Worm (Caenorhabditis elegans) whole organism, L4 larva: ENCODE measurements around the gene Y24F12A.1.

Experiments used
- F49E8.2 ChIP-seq: sonication (generic microtip); optimal IDR thresholded peaks from 2 replicates; lab custom pipeline; 2016; ENCODE audit warnings: missing compliant biosample characterization, mild to moderate bottlenecking, missing genetic modification characterization, borderline replicate concordance
- Y48G9A.11 ChIP-seq: fragments of 200-800 bp; sonication (Bioruptor generic); IDR thresholded peaks from 2 replicates; pipeline ENCODE4 v1.3.6; 2022; ENCODE audit warnings: missing genetic modification reagents, missing genetic modification characterization, missing compliant biosample characterization
- ZK337.2 ChIP-seq: fragments of 200-800 bp; sonication (Bioruptor generic); IDR thresholded peaks from 2 replicates; pipeline ENCODE4 v1.3.6; 2022; ENCODE audit warnings: missing genetic modification reagents, missing genetic modification characterization, missing compliant biosample characterization
- ZK546.5 ChIP-seq, 2 experiments: sonication (generic microtip); optimal IDR thresholded peaks; 2 replicates each; lab custom pipeline; 2017; ENCODE audit warnings: missing biosample characterization in 2 of 2, missing genetic modification characterization in 2 of 2
- aha-1 ChIP-seq: fragments of 150-350 bp; peaks from one replicate; lab custom pipeline; 2014; ENCODE audit warnings: missing biosample characterization, missing genetic modification characterization
- aly-2 ChIP-seq: sonication (generic microtip); optimal IDR thresholded peaks from 2 replicates; lab custom pipeline; 2018; ENCODE audit warnings: missing biosample characterization, missing genetic modification characterization
- ama-1 ChIP-seq: fragments of 150-350 bp; optimal IDR thresholded peaks from 2 replicates; lab custom pipeline; 2014; ENCODE audit warnings: inconsistent platforms, mixed read lengths
- ceh-20 ChIP-seq: fragments of 200-800 bp; sonication (Bioruptor generic); IDR thresholded peaks from 2 replicates; pipeline ENCODE4 v1.3.6; 2022; ENCODE audit warnings: missing genetic modification reagents, missing genetic modification characterization, missing compliant biosample characterization
- ceh-28 ChIP-seq: fragments of 150-350 bp; optimal IDR thresholded peaks from 2 replicates; lab custom pipeline; 2014; ENCODE audit warnings: missing biosample characterization, missing genetic modification reagents, missing genetic modification characterization
- ceh-32 ChIP-seq: sonication (generic microtip); optimal IDR thresholded peaks from 2 replicates; lab custom pipeline; 2016; ENCODE audit warnings: mild to moderate bottlenecking, missing genetic modification characterization, missing compliant biosample characterization; ENCODE audit not compliant: poor library complexity
- ceh-44 ChIP-seq: fragments of 200-800 bp; sonication (Bioruptor generic); IDR thresholded peaks from 2 replicates; pipeline ENCODE4 v1.3.6; 2022; ENCODE audit warnings: missing genetic modification reagents, missing genetic modification characterization, missing compliant biosample characterization
- ctbp-1 ChIP-seq: fragments of 200-800 bp; sonication (Bioruptor generic); IDR thresholded peaks from 2 replicates; pipeline ENCODE4 v1.3.6; 2022; ENCODE audit warnings: missing genetic modification reagents, missing genetic modification characterization, missing compliant biosample characterization
- daf-12 ChIP-seq: fragments of 150-350 bp; optimal IDR thresholded peaks from 2 replicates; lab custom pipeline; 2014; ENCODE audit warnings: missing biosample characterization, missing genetic modification reagents, missing genetic modification characterization
- daf-19 ChIP-seq: fragments of 200-800 bp; sonication (Bioruptor generic); conservative IDR thresholded peaks from 2 replicates; pipeline ENCODE4 v1.3.6; 2022; ENCODE audit warnings: missing genetic modification characterization, missing compliant biosample characterization
- daf-8 ChIP-seq: fragments of 200-800 bp; sonication (Bioruptor generic); IDR thresholded peaks from 2 replicates; pipeline ENCODE4 v1.3.6; 2022; ENCODE audit warnings: missing genetic modification characterization, missing compliant biosample characterization
- dmd-6 ChIP-seq: fragments of 200-800 bp; sonication (Bioruptor generic); IDR thresholded peaks from 2 replicates; pipeline ENCODE4 v1.3.6; 2022; ENCODE audit warnings: missing genetic modification reagents, missing genetic modification characterization, missing compliant biosample characterization
- dmd-9 ChIP-seq: fragments of 200-800 bp; sonication (Bioruptor generic); IDR thresholded peaks from 2 replicates; pipeline ENCODE4 v1.3.6; 2022; ENCODE audit warnings: missing genetic modification reagents, missing genetic modification characterization, missing compliant biosample characterization
- dpl-1 ChIP-seq: fragments of 150-350 bp; optimal IDR thresholded peaks from 2 replicates; lab custom pipeline; 2014; ENCODE audit warnings: missing biosample characterization, missing genetic modification reagents, missing genetic modification characterization
- duxl-1 ChIP-seq: sonication (generic microtip); optimal IDR thresholded peaks from 2 replicates; lab custom pipeline; 2016; ENCODE audit warnings: mild to moderate bottlenecking, missing genetic modification characterization, moderate library complexity, missing compliant biosample characterization; ENCODE audit not compliant: poor library complexity
- egl-27 ChIP-seq: sonication (generic microtip); optimal IDR thresholded peaks from 3 replicates; lab custom pipeline; 2017; ENCODE audit warnings: missing biosample characterization, missing genetic modification reagents, missing genetic modification characterization
- egl-43 ChIP-seq: fragments of 200-800 bp; sonication (Bioruptor generic); IDR thresholded peaks from 2 replicates; pipeline ENCODE4 v1.3.6; 2022; ENCODE audit warnings: missing genetic modification reagents, missing genetic modification characterization, missing compliant biosample characterization
- fos-1 ChIP-seq: fragments of 150-350 bp; optimal IDR thresholded peaks from 2 replicates; lab custom pipeline; 2014; ENCODE audit warnings: missing biosample characterization, missing genetic modification characterization
- hlh-11 ChIP-seq: fragments of 200-800 bp; sonication (Bioruptor generic); optimal IDR thresholded peaks from 2 replicates; lab custom pipeline; 2018; ENCODE audit warnings: mild to moderate bottlenecking, missing genetic modification characterization, missing compliant biosample characterization
- jun-1 ChIP-seq: fragments of 150-350 bp; optimal IDR thresholded peaks from 2 replicates; lab custom pipeline; 2014; ENCODE audit warnings: missing biosample characterization, missing genetic modification reagents, missing genetic modification characterization
- lim-7 ChIP-seq: fragments of 200-800 bp; sonication (Bioruptor generic); IDR thresholded peaks from 2 replicates; pipeline ENCODE4 v1.3.6; 2022; ENCODE audit warnings: missing genetic modification characterization, missing compliant biosample characterization
- lin-1 ChIP-seq: fragments of 200-800 bp; sonication (Bioruptor generic); IDR thresholded peaks from 2 replicates; pipeline ENCODE4 v1.3.6; 2022; ENCODE audit warnings: missing genetic modification reagents, missing genetic modification characterization, missing compliant biosample characterization
- lin-15B ChIP-seq: fragments of 150-350 bp; sonication (generic microtip); optimal IDR thresholded peaks from 3 replicates; lab custom pipeline; 2014; ENCODE audit warnings: missing biosample characterization, missing genetic modification characterization
- lin-39 ChIP-seq: fragments of 150-350 bp; optimal IDR thresholded peaks from 2 replicates; lab custom pipeline; 2014; ENCODE audit warnings: missing biosample characterization, missing genetic modification reagents, missing genetic modification characterization
- lsy-2 ChIP-seq, 2 experiments: fragments of 150-350 bp in 1 of 2; sonication (generic microtip) in 1 of 2; optimal IDR thresholded peaks; 2 replicates each; lab custom pipeline; 2014 to 2017; ENCODE audit warnings: missing biosample characterization in 2 of 2, missing genetic modification characterization in 2 of 2
- mdt-29 ChIP-seq: fragments of 200-800 bp; sonication (Bioruptor generic); IDR thresholded peaks from 2 replicates; pipeline ENCODE4 v1.3.6; 2022; ENCODE audit warnings: missing genetic modification reagents, missing genetic modification characterization, missing compliant biosample characterization
- nhr-10 ChIP-seq: fragments of 150-350 bp; optimal IDR thresholded peaks from 2 replicates; lab custom pipeline; 2014; ENCODE audit warnings: missing biosample characterization, missing genetic modification characterization
- nhr-11 ChIP-seq: fragments of 150-350 bp; optimal IDR thresholded peaks from 2 replicates; lab custom pipeline; 2014; ENCODE audit warnings: missing biosample characterization, missing genetic modification characterization
- nhr-25 ChIP-seq: sonication (generic microtip); optimal IDR thresholded peaks from 2 replicates; lab custom pipeline; 2017; ENCODE audit warnings: missing genetic modification characterization, mild to moderate bottlenecking, missing compliant biosample characterization, antibody characterized with exemption, moderate library complexity, borderline replicate concordance; ENCODE audit not compliant: insufficient read depth
- nhr-28 ChIP-seq: fragments of 150-350 bp; optimal IDR thresholded peaks from 2 replicates; lab custom pipeline; 2014; ENCODE audit warnings: missing biosample characterization, missing genetic modification characterization
- nhr-41 ChIP-seq: fragments of 200-800 bp; sonication (Bioruptor generic); IDR thresholded peaks from 2 replicates; pipeline ENCODE4 v1.3.6; 2022; ENCODE audit warnings: missing genetic modification reagents, missing genetic modification characterization, missing compliant biosample characterization
- nhr-42 ChIP-seq: fragments of 200-800 bp; sonication (Bioruptor generic); IDR thresholded peaks from 2 replicates; pipeline ENCODE4 v1.3.6; 2022; ENCODE audit warnings: missing genetic modification characterization, missing compliant biosample characterization
- nhr-76 ChIP-seq: fragments of 150-350 bp; optimal IDR thresholded peaks from 2 replicates; lab custom pipeline; 2014; ENCODE audit warnings: missing biosample characterization, missing genetic modification characterization
- nhr-77 ChIP-seq: fragments of 150-350 bp; optimal IDR thresholded peaks from 2 replicates; lab custom pipeline; 2014; ENCODE audit warnings: missing biosample characterization, missing genetic modification characterization
- php-3 ChIP-seq: fragments of 200-800 bp; sonication (Bioruptor generic); IDR thresholded peaks from 2 replicates; pipeline ENCODE4 v1.3.6; 2022; ENCODE audit warnings: missing genetic modification reagents, missing genetic modification characterization, missing compliant biosample characterization
- rbr-2 ChIP-seq: sonication (generic microtip); optimal IDR thresholded peaks from 2 replicates; lab custom pipeline; 2016; ENCODE audit warnings: missing genotype, missing genetic modification characterization, missing compliant biosample characterization
- sdz-12 ChIP-seq: fragments of 200-800 bp; sonication (Bioruptor generic); optimal IDR thresholded peaks from 2 replicates; lab custom pipeline; 2018; ENCODE audit warnings: mild to moderate bottlenecking, missing genetic modification characterization, missing compliant biosample characterization
- snpc-1.2 ChIP-seq: fragments of 200-800 bp; sonication (Bioruptor generic); IDR thresholded peaks from 2 replicates; pipeline ENCODE4 v1.3.6; 2022; ENCODE audit warnings: missing genetic modification reagents, missing genetic modification characterization, missing compliant biosample characterization
- spr-3 ChIP-seq: fragments of 200-800 bp; sonication (Bioruptor generic); optimal IDR thresholded peaks from 2 replicates; lab custom pipeline; 2018; ENCODE audit warnings: mild to moderate bottlenecking, missing genetic modification characterization, missing compliant biosample characterization
- tag-97 ChIP-seq: fragments of 200-800 bp; sonication (Bioruptor generic); IDR thresholded peaks from 2 replicates; pipeline ENCODE4 v1.3.6; 2022; ENCODE audit warnings: missing genetic modification characterization, missing compliant biosample characterization
- tra-1 ChIP-seq: fragments of 200-800 bp; sonication (Bioruptor generic); IDR thresholded peaks from 2 replicates; pipeline ENCODE4 v1.3.6; 2022; ENCODE audit warnings: missing genetic modification reagents, missing genetic modification characterization, missing compliant biosample characterization
- unc-39 ChIP-seq: sonication (generic microtip); optimal IDR thresholded peaks from 2 replicates; lab custom pipeline; 2017; ENCODE audit warnings: missing biosample characterization, missing genetic modification characterization
- unc-62 ChIP-seq, 3 experiments: fragments of 150-350 bp in 1 of 3; sonication (generic microtip); optimal IDR thresholded peaks in 2 of 3; peaks in 1 of 3; 1 replicate in 1 of 3; 2 replicates in 2 of 3; lab custom pipeline; 2014 to 2017; ENCODE audit warnings: missing biosample characterization in 3 of 3, missing genetic modification characterization in 3 of 3, missing genetic modification reagents in 3 of 3, missing genotype in 1 of 3
- zag-1 ChIP-seq: fragments of 150-350 bp; optimal IDR thresholded peaks from 2 replicates; lab custom pipeline; 2014; ENCODE audit warnings: missing biosample characterization, missing genetic modification characterization
- zfp-2 ChIP-seq: sonication (generic microtip); optimal IDR thresholded peaks from 2 replicates; lab custom pipeline; 2016; ENCODE audit warnings: mild to moderate bottlenecking, missing genetic modification characterization, missing compliant biosample characterization
- zfp-3 ChIP-seq: fragments of 200-800 bp; sonication (Bioruptor generic); conservative IDR thresholded peaks from 2 replicates; pipeline ENCODE4 v1.3.6; 2022; ENCODE audit warnings: missing genetic modification reagents, missing genetic modification characterization, missing compliant biosample characterization
- zip-11 ChIP-seq: fragments of 200-800 bp; sonication (Bioruptor generic); IDR thresholded peaks from 2 replicates; pipeline ENCODE4 v1.3.6; 2022; ENCODE audit warnings: missing genetic modification characterization, missing compliant biosample characterization

Gene Y24F12A.1

ce11 chrIV:11594191-11594673 is 10.8 kb upstream of the Y24F12A.1 start, which contains the start of gene mig-38 (continued):
- TF ChIP-seq zfp-2 (tag; lab: Kevin White, UChicago) (no peak), dpl-1 (GFP tag; lab: Kevin White, UChicago) (peak; percentile 5), F49E8.2 (tag; lab: Kevin White, UChicago) (no peak), aly-2 (no peak), nhr-25 (no peak), dmd-9 (0 out of 2 replicates have a peak, but pooled peaks have one; percentile 10), jun-1 (tag; lab: Kevin White, UChicago) (no peak), zfp-3 (0 out of 2 replicates have a peak, but pooled peaks have one; percentile 36), nhr-77 (peak; percentile 48), nhr-76 (tag; lab: Kevin White, UChicago) (no peak), nhr-11 (tag; lab: Kevin White, UChicago) (peak; percentile 52), zag-1 (no peak), tra-1 (GFP tag; lab: Robert Waterston, UW) (no peak), lin-39 (no peak), unc-39 (tag; lab: Kevin White, UChicago) (no peak), duxl-1 (no peak), nhr-10 (no peak), spr-3 (GFP tag; lab: Kevin White, UChicago) (no peak), fos-1 (tag; lab: Kevin White, UChicago) (no peak), ama-1 (lab: Kevin White, UChicago) (peak; percentile 94), sdz-12 (peak; percentile 65), nhr-41 (GFP tag; lab: Robert Waterston, UW) (no peak), Y48G9A.11 (GFP tag; lab: Robert Waterston, UW) (no peak), lim-7 (GFP tag; lab: Robert Waterston, UW) (no peak), rbr-2 (peak; percentile 50), daf-8 (GFP tag; lab: Robert Waterston, UW) (no peak), snpc-1.2 (GFP tag; lab: Robert Waterston, UW) (no peak), php-3 (no peak; the same call in 1 of the 2 replicates), nhr-28 (tag; lab: Kevin White, UChicago) (peak; percentile 34), lsy-2 (tag; optimal IDR thresholded peaks at IDR 0.05; lab: Kevin White, UChicago) (peak in 1 of 2 experiments; percentile 50), mdt-29 (GFP tag; lab: Robert Waterston, UW) (no peak), lin-15B (no peak), ceh-32 (tag; lab: Kevin White, UChicago) (no peak), ctbp-1 (peak; percentile 12; the same call in 1 of the 2 replicates), dmd-6 (GFP tag; lab: Robert Waterston, UW) (peak; percentile 39), daf-19 (0 out of 2 replicates have a peak, but pooled peaks have one; percentile 69), nhr-42 (GFP tag; lab: Robert Waterston, UW) (no peak), ceh-44 (no peak), ZK546.5 (tag; optimal IDR thresholded peaks at IDR 0.05; lab: Kevin White, UChicago) (no peak), ZK337.2 (GFP tag; lab: Robert Waterston, UW) (no peak), ceh-28 (tag; lab: Kevin White, UChicago) (no peak), unc-62 (GFP tag; optimal IDR thresholded peaks at IDR 0.05 in 1 of 2; lab: Kevin White, UChicago) (no peak), unc-62 (tag; optimal IDR thresholded peaks at IDR 0.05; lab: Kevin White, UChicago) (no peak), lin-1 (GFP tag; lab: Robert Waterston, UW) (no peak), hlh-11 (peak; percentile 81), zip-11 (GFP tag; lab: Robert Waterston, UW) (no peak), egl-27 (tag; lab: Kevin White, UChicago) (no peak), egl-43 (GFP tag; lab: Robert Waterston, UW) (peak; percentile 74), daf-12 (tag; lab: Kevin White, UChicago) (no peak), aha-1 (peak; percentile 98), ceh-20 (peak; percentile 13; the same call in 1 of the 2 replicates), tag-97 (GFP tag; lab: Robert Waterston, UW) (no peak)
